Worm (Caenorhabditis elegans) whole organism, L4/young adult: Measurements from ENCODE around the gene W04E12.2.

Experiments used
- dao-5 ChIP-seq: sonication (generic microtip); optimal IDR thresholded peaks from 2 replicates; lab custom pipeline; 2016; ENCODE audit warnings: missing genotype, missing genetic modification characterization, moderate library complexity, missing compliant biosample characterization
- him-1 ChIP-seq: sonication (generic microtip); optimal IDR thresholded peaks from 2 replicates; lab custom pipeline; 2016; ENCODE audit warnings: missing genotype, missing genetic modification reagents, missing genetic modification characterization, missing compliant biosample characterization

- TF ChIP-seq dao-5 (tag; lab: Kevin White, UChicago) (no peak), him-1 (tag; lab: Kevin White, UChicago) (no peak)
Observed at ce11 chrV:19771660-19772059, 30.7 kb upstream of the W04E12.2 start, which contains the start of gene M162.15.
